Fruit fly (Drosophila melanogaster): Measurements from ENCODE around the gene Alp1.

Alp1 gene

dm6 chr3L:21433098-21433497 is 11.5 kb downstream of the Alp1 start, which contains the start of the genes barc and Aef1 (continued):
- TF ChIP-seq slou (GFP tag; optimal IDR thresholded peaks at IDR 0.05) (peak; percentile 86), Tbp (GFP tag; optimal IDR thresholded peaks at IDR 0.05) (no peak), Dip2 (GFP tag; IDR thresholded peaks at IDR 0.05) (0 out of 2 replicates have a peak, but pooled peaks have one; percentile 17), CG8290 (GFP tag; optimal IDR thresholded peaks at IDR 0.05) (peak; percentile 86), CG8290 (tag; optimal IDR thresholded peaks at IDR 0.05) (peak in 1 of 2 experiments; percentile 6), sd (tag; optimal IDR thresholded peaks at IDR 0.05) (peak; percentile 80), dpn (GFP tag; optimal IDR thresholded peaks at IDR 0.05) (peak; percentile 87 to 90), ato (GFP tag; IDR thresholded peaks at IDR 0.05; ENCODE audit: partially characterized antibody) (peak; percentile 38; the same call in 1 of the 2 replicates), ro (GFP tag; IDR thresholded peaks at IDR 0.05) (peak; percentile 80), wek (GFP tag; optimal IDR thresholded peaks at IDR 0.05) (no peak), CG31388 (GFP tag; optimal IDR thresholded peaks at IDR 0.05) (peak; percentile 79), Myb (GFP tag; optimal IDR thresholded peaks at IDR 0.05) (peak; percentile 60), pnt (GFP tag; optimal IDR thresholded peaks at IDR 0.05) (peak; percentile 91), CG10654 (GFP tag; optimal IDR thresholded peaks at IDR 0.05) (peak; percentile 88), CG6654 (GFP tag; optimal IDR thresholded peaks at IDR 0.05) (peak; percentile 57), CG11093 (GFP tag; IDR thresholded peaks at IDR 0.05) (peak; percentile 88; the same call in 2 of the 3 replicates), cg (GFP tag; optimal IDR thresholded peaks at IDR 0.05) (no peak), tll (GFP tag; optimal IDR thresholded peaks at IDR 0.05) (peak; percentile 87 to 93), Jarid2 (GFP tag; optimal IDR thresholded peaks at IDR 0.05) (no peak), odd (GFP tag; optimal IDR thresholded peaks at IDR 0.05) (peak; percentile 52), CG15479 (GFP tag; optimal IDR thresholded peaks at IDR 0.05) (no peak), Bdp1 (GFP tag; optimal IDR thresholded peaks at IDR 0.05) (peak; percentile 79), sisA (GFP tag; IDR thresholded peaks at IDR 0.05) (peak; percentile 93), repo (GFP tag; optimal IDR thresholded peaks at IDR 0.05) (peak; percentile 65), H15 (GFP tag; IDR thresholded peaks at IDR 0.05) (peak; percentile 81; the same call in 2 of the 3 replicates), hkb (optimal IDR thresholded peaks at IDR 0.05) (no peak), hkb (GFP tag; IDR thresholded peaks at IDR 0.05) (peak; percentile 74), CG16779 (GFP tag; IDR thresholded peaks at IDR 0.05) (no peak), CG17359 (tag; optimal IDR thresholded peaks at IDR 0.05) (peak; percentile 77), lmd (GFP tag; IDR thresholded peaks at IDR 0.05) (peak; percentile 94), NfI (GFP tag; optimal IDR thresholded peaks at IDR 0.05) (peak; percentile 85), NFAT (GFP tag; IDR thresholded peaks at IDR 0.05) (peak; percentile 86), hth (optimal IDR thresholded peaks at IDR 0.05) (no peak), CG7357 (GFP tag; IDR thresholded peaks at IDR 0.05) (peak; percentile 87), CG6175 (GFP tag; IDR thresholded peaks at IDR 0.05) (peak; percentile 71), CG7556 (GFP tag; optimal IDR thresholded peaks at IDR 0.05) (peak; percentile 73), unc-4 (GFP tag; IDR thresholded peaks at IDR 0.05; ENCODE audit: partially characterized antibody) (peak; percentile 80), Ravus (GFP tag; IDR thresholded peaks at IDR 0.05) (peak; percentile 54), MTF-1 (GFP tag; optimal IDR thresholded peaks at IDR 0.05; ENCODE audit: borderline replicate concordance) (no peak), emc (GFP tag; optimal IDR thresholded peaks at IDR 0.05) (peak; percentile 44), Max (GFP tag; optimal IDR thresholded peaks at IDR 0.05) (peak; percentile 88), Chrac-16 (GFP tag; optimal IDR thresholded peaks at IDR 0.05) (peak; percentile 94), cas (GFP tag; IDR thresholded peaks at IDR 0.05) (peak; percentile 65; the same call in 1 of the 2 replicates), ham (GFP tag; IDR thresholded peaks at IDR 0.05) (0 out of 2 replicates have a peak, but pooled peaks have one; percentile 30), CG34224 (GFP tag; IDR thresholded peaks at IDR 0.05; ENCODE audit: partially characterized antibody) (peak; percentile 77), Rx (GFP tag; IDR thresholded peaks at IDR 0.05) (peak; percentile 70), toy (GFP tag; IDR thresholded peaks at IDR 0.05) (no peak), al (GFP tag; IDR thresholded peaks at IDR 0.05) (peak; percentile 93), CG31365 (tag; optimal IDR thresholded peaks at IDR 0.05) (peak; percentile 2), CG6854 (GFP tag; optimal IDR thresholded peaks at IDR 0.05) (no peak), ase (GFP tag; IDR thresholded peaks at IDR 0.05) (peak; percentile 58; the same call in 2 of the 3 replicates), fd64A (GFP tag; optimal IDR thresholded peaks at IDR 0.05) (no peak)

All from whole organism, embryonic.